Fruit fly (Drosophila melanogaster): ENCODE data around the gene CG16779.
A peak's percentile ranks its signal among the peaks of the same experiment; 100 is the strongest.

CG16779 gene

DNA sequence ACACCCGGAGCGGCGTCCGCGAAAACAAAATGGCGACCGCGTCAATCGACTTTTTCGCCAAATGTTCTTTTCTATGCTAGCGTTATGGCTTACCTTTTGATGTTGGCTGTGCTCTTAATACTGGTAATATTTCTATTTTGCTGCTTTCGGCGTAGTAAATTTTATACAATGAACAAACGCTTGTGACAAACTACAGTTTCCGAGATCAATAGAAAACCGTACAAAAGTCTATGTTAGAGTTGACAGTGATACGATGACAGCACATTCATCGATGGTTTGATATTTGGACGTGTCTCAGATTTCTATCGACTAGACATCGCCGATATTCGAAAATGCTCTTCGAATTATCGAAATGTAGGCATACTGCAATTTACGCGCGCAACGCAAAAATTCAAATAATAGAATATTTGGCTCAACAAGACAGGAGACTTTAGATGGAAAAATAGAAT lies 16.6 kb upstream of the CG16779 start, which contains the start of gene rump:
rump (minus strand) TSS at position 255 of the 449 bp plus-strand sequence.
- no peak for TF ChIP-seq noc (tag; optimal IDR thresholded peaks at IDR 0.05)

DNA sequence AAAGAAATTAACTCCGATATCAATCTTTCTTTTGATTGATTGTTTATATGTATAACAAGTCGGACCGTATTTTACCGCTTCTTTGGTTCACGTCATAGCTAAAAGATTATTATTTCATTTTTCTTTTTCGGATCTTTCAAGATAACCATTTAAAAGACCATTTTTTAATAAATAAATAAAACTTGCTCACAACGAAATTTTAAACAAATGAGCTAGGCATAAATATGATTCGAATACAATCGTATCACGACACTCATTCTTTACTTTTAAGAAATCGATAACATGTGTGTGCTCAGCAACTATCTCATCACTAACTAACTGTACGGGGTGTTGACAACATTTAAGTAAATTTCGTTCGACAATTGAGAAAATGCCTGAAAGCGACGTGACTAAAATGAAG lies 10.9 kb upstream of the CG16779 start, which contains the start of gene CG8149:
CG8149 (plus strand) TSS at position 302 of the 400 bp plus-strand sequence.
- TF ChIP-seq noc (tag; optimal IDR thresholded peaks at IDR 0.05), result peak; percentile 13

- TF ChIP-seq noc (tag; optimal IDR thresholded peaks at IDR 0.05), result no peak
These were observed 10.0 kb upstream of the CG16779 start for dm6 chr3R:9503329-9504088.

- TF ChIP-seq noc (tag; optimal IDR thresholded peaks at IDR 0.05), result peak; percentile 54
These were observed 8.9 kb upstream of the CG16779 start, which contains the start of gene RhoL for dm6 chr3R:9502416-9502763. Gene RhoL, minus strand, starts transcription at chr3R:9502581.

- TF ChIP-seq noc (tag; optimal IDR thresholded peaks at IDR 0.05), result no peak
These were observed 8.3 kb upstream of the CG16779 start for dm6 chr3R:9501489-9502415.

DNA sequence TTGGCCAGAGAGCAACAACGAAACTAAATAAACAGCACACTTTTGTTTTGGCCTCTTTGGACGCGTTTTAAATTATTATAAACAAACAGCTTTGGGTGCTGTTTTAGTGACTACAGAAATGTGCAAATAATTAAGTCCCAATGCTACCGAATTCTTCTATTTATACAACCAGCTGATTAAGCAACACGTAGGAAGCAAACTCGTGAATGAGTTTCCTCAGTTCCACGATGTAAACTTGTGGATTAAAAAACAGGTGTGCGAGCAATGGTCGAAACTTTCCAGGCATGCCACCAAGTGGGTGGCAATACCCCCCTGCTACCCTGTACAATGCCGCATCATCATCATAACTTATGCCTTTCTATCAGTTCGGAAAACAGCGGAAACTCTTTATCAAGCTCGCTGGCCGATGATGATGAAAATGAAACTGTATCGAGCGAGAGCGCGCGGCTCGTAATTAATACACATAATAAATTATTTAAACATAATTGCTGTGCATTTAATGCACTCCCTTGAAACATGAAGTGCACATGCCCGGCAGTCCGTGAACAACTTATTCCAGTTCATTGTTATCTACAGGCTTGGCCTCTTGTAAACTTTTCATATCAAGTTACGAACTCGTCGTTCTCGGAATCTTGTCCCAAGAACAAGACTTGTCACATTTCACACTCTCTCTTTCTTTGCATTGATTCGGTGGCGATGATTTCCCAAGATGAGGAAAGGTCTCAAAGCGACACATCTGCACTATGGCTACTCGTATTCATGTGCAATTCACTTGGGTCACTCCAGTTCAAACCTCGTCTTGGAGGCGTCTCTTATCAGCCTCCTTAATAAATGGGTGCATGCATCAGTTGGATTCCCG lies 6.9 kb upstream of the CG16779 start:
- peak; percentile 35 for TF ChIP-seq noc (tag; optimal IDR thresholded peaks at IDR 0.05)

DNA sequence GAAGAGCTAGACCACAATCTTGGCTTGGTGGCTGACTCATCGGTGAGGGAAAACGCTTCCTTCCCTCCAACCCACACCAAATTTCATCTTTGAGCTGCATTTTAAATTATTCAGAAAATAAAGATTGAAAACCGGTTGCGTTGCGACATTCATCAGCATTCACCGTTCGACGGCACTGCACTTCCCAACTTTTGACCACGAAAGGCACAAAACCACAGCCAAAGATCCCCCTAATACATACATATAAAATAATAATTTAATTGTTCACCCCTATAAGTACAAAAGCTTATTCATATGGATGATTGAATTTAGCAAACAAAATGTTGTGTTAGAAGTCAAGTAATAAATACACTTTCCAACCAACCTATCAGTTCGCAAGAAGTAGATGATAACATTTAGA lies 5.8 kb upstream of the CG16779 start:
- no peak for TF ChIP-seq noc (tag; optimal IDR thresholded peaks at IDR 0.05)

- no peak for TF ChIP-seq noc (tag; optimal IDR thresholded peaks at IDR 0.05)
These were observed 3.3 kb upstream of the CG16779 start for dm6 chr3R:9496748-9497147.

DNA sequence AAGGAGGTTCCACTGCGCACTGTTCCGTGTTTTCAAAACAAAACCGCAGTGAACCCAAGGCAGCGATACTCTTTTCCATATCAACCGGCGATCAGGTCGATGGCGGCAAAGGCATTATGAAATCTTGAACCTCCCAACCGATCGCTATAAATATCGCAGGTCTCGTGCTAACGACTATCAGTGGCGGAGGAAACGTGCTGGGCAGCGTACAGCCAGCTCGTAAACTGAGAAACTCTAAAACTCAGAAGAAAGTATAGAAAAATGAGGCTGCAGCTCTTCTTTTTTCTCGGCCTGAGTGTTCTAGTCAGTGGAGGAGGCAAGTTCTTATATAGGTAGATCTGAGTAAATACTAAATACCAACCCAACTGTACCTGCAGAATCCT lies 1.1 kb upstream of the CG16779 start, which contains the start of gene phu:
phu (plus strand) TSS at position 175 of the 383 bp plus-strand sequence.
- no peak for TF ChIP-seq noc (tag; optimal IDR thresholded peaks at IDR 0.05)

DNA sequence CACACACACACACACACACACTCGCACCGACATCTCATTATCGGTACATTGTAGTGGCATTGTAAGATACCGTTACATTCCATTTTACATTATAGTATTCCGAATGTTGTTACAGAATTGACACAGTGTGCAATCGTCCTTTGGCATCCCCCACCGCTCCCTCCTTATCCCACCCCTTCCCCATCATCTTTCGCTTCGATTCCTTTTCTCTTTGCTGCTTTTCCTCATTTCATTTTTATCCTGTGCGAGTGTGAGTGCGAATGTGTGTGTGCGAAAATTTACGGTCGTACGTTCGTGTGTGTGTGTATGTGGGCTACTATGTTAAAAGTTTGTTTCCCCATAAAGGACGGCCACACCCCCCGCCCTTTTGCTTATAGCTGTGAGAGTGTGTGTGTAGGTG lies 1.4 kb downstream of the CG16779 start:
- no peak for TF ChIP-seq noc (tag; optimal IDR thresholded peaks at IDR 0.05)

DNA sequence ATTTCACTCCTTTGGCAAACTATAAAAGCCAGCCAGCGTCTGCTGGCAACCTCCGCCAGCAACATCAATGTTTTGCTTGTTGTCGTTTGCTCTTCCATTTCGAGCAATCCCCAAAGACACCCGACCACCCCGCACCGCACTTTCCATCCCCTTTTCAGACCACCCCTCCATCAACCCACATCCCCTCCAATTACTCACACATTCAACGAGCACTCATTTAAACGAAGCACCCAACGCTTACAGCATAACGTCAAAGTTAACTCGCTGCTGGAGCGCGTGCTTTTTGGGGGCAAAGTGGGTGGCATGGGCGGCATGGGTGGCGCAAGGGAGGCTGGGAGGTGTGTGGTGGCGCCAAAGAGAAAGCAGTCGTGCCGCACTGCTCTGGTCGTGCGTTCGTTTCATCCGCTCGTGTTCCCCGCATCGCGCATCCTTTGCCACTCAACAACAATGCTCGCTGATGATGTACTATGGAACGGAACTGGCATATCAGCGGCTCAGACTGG lies 2.4 kb downstream of the CG16779 start:
- no peak for TF ChIP-seq noc (tag; optimal IDR thresholded peaks at IDR 0.05)

DNA sequence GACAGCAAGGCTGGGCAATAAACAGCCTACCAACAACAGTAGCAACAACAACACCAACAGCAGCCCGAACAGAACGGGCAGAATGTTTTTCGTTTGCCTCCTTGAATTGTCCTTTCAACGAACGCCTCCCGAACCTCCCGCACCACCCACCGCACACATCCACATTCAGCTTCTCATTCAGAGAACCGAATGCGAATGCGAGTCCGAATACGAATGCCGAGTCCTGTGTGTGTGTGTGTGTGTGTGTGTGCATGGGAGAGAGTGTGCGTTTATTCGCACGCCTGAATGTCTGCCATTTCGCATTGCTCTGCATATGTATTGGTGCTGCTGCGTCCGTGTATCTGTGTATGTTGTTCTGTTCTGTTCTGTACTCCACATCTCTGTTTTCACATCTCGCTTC lies 5.0 kb downstream of the CG16779 start:
- TF ChIP-seq noc (tag; optimal IDR thresholded peaks at IDR 0.05), result no peak

DNA sequence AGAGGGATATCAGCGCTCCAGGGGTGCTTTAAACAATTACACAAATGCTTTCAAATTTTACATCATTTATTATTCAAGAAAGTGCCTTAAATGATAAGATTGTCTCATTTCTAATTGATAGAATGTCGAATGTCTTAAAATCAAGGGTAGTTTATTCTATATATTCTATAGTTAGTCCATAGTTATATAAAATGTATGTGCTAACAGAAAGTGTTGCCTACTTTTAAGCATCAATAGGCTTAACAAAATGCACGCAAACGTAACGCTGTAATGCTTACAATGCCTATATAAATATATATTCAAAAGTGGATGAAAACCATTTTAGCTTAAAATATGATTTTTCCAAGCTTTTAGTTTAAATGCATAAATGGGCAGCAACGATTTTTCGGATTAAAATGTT lies 5.5 kb downstream of the CG16779 start:
- no peak for TF ChIP-seq noc (tag; optimal IDR thresholded peaks at IDR 0.05)

- no peak for TF ChIP-seq noc (tag; optimal IDR thresholded peaks at IDR 0.05)
These were observed 5.9 kb downstream of the CG16779 start for dm6 chr3R:9487561-9487960.

DNA sequence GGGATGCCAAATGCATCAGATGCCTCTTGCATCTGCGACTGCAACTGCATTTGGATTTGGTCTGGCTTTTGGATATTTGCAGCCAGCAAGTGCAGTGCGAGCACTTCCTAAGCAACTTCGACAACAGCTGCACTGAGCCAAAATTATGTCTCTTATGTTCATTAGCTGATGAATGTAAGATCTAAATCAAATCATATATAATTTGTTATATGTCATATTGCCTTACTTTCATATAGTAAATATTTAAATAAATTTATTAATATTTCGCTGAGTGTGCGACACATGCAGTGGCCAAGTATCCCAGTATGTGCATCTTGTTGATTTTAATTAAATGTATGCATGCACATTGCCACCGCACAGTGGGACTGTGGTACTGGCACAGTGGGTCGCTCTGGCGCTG lies 13.1 kb downstream of the CG16779 start:
- TF ChIP-seq noc (tag; optimal IDR thresholded peaks at IDR 0.05), result no peak
